Worm (Caenorhabditis elegans): ENCODE results near the gene cct-4.

cct-4 gene

DNA sequence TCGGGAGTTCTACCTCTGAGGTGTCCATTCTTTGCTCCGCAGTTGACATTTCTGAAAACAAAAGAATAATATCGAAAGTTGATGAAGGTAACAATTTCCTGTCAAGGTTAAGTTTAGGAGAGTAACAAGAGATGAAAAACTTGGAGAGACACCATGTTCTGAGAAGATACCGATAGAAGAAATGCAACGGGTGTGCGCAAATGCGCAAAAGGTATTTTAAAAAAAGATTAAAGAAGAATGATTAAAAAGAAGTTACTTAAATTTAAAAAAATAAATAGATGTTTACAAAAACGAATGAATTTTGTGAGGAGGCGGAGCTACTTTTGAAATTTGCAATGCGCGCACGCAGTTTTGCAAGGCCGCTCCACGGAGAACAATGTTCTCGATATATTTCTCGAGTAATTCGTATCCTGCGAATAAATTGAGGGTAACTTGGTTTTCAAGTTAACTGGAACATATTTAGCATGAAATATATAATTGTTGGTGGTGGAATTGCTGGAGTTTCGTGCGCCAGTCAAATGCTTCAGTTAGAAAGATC is 41.6 kb downstream of the cct-4 start, which contains the start of the genes ran-3 and C26D10.3 (continued):
- TF ChIP-seq eyg-1 (tag; optimal IDR thresholded peaks at IDR 0.05) (peak; percentile 35), pax-1 (tag; optimal IDR thresholded peaks at IDR 0.05) (peak; percentile 47), elt-2 (tag; optimal IDR thresholded peaks at IDR 0.05) (peak; percentile 67), sox-2 (GFP tag; IDR thresholded peaks at IDR 0.05) (0 out of 2 replicates have a peak, but pooled peaks have one; percentile 13), ahr-1 (tag; optimal IDR thresholded peaks at IDR 0.05) (peak; percentile 26), unc-55 (GFP tag; optimal IDR thresholded peaks at IDR 0.05) (no peak)

DNA sequence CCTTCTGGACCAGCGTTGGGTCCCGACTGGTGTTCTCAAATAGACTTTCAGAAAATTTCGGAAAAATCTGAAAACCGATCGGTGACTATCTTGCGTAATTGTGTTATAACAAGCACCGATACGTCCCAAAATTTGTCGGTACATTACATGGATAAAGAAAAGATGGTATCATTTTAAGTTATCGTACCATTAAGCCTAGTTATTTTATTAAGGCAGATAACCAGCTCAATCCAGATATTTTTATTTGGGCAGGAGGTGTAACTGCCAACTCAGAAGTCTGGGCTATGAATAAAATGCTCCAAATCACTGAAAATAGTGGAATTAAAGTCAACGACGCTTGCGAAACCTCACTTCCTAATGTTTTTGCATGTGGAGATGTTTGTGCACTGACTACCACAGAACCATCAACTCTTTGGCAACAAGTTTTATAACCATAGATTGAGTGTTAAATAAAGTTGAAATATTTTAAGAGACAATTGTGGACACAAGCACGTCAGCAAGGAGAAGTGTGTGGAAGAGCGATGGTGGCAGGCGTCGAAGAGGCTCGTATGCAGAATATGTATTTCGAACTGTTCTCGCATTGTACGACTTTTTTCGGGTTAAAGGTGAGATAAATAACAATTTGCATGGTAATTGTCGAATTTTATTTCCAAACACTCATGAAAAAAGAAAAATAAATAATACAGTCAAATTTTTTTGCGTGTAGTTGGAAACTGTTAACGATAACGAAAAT is 42.9 kb downstream of the cct-4 start:
- TF ChIP-seq nfya-1 (tag; optimal IDR thresholded peaks at IDR 0.05) (no peak), C38D4.7 (GFP tag; optimal IDR thresholded peaks at IDR 0.05) (no peak), ceh-30 (tag; optimal IDR thresholded peaks at IDR 0.05) (no peak), ceh-34 (tag; optimal IDR thresholded peaks at IDR 0.05) (no peak), T23F11.4 (GFP tag; optimal IDR thresholded peaks at IDR 0.05) (no peak), unc-86 (tag; optimal IDR thresholded peaks at IDR 0.05) (no peak), ceh-19 (GFP tag; optimal IDR thresholded peaks at IDR 0.05) (no peak)

DNA sequence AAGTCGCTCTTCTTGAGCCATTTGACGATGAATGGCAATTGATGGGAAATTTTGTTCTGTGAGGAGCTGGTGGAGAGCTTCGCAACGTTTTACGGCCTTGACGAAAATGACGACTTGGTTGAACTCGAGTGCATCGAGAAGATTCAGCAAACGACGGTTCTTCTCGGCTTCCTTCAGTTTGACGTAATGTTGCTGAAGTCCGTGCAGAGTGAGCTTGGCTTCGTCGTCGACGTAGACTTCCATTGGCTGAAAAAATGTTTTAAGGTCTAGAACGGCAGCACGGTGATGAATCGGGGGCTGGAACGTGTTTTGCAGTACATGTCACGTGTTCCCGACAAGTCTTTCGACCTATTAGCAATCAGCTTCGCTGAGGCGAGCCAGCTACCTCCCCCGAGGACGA is 44.0 kb downstream of the cct-4 start:
- TF ChIP-seq F13H6.1 (tag; optimal IDR thresholded peaks at IDR 0.05) (no peak), C08G9.2 (tag; optimal IDR thresholded peaks at IDR 0.05) (no peak), zip-5 (tag; optimal IDR thresholded peaks at IDR 0.05) (no peak), fkh-10 (GFP tag; optimal IDR thresholded peaks at IDR 0.05) (no peak), lin-11 (tag; optimal IDR thresholded peaks at IDR 0.05) (no peak)

DNA sequence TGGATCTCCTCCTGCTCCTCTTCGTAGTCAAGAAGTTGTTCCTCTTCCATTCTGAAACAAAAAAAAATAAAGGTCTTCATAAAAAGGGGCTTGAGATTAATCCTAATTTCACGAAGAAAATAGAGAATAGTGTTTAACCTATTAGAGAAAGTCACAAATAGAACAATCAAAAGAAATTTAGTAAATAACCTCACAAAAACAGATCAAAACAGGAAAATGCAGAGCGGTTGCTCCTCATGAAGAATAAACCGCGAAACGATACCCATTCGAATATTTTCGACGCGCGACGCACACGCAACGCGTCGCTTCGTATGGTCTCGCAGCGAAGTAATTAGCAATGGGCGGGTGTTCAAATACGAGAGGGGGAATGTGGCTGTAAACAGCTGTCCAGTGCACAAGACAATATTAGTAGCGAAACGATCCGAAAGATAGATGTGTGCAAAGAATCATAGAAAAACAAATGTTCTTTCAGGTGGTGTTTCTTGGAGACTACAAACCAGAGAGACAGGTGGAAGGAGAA is 45.4 kb downstream of the cct-4 start, which contains the start of gene hel-1:
Gene hel-1, minus strand, starts transcription at position 51 of the 520 bp plus-strand sequence.
- TF ChIP-seq pha-2 (tag; optimal IDR thresholded peaks at IDR 0.05) (peak; percentile 39), ceh-19 (GFP tag; optimal IDR thresholded peaks at IDR 0.05) (peak; percentile 10), madf-2 (tag; optimal IDR thresholded peaks at IDR 0.05) (peak; percentile 30), ceh-34 (tag; optimal IDR thresholded peaks at IDR 0.05) (peak; percentile 71), ceh-2 (tag; optimal IDR thresholded peaks at IDR 0.05) (peak; percentile 56), ets-4 (tag; optimal IDR thresholded peaks at IDR 0.05) (peak; percentile 29), C08G9.2 (tag; optimal IDR thresholded peaks at IDR 0.05) (peak; percentile 3), odd-2 (tag; optimal IDR thresholded peaks at IDR 0.05) (no peak), T23F11.4 (GFP tag; optimal IDR thresholded peaks at IDR 0.05) (peak; percentile 16), nfya-1 (tag; optimal IDR thresholded peaks at IDR 0.05) (peak; percentile 68), unc-42 (tag; optimal IDR thresholded peaks at IDR 0.05) (peak; percentile 88), ceh-18 (tag; optimal IDR thresholded peaks at IDR 0.05) (peak; percentile 90), zip-5 (tag; optimal IDR thresholded peaks at IDR 0.05) (no peak), sox-2 (GFP tag; IDR thresholded peaks at IDR 0.05) (no peak), sdc-2 (tag; optimal IDR thresholded peaks at IDR 0.05) (peak; percentile 47), tbx-2 (tag; optimal IDR thresholded peaks at IDR 0.05) (peak; percentile 75), ama-1 (optimal IDR thresholded peaks at IDR 0.05) (no peak), ceh-6 (GFP tag; optimal IDR thresholded peaks at IDR 0.05) (peak; percentile 15), ref-2 (tag; optimal IDR thresholded peaks at IDR 0.05) (peak; percentile 71), C38D4.7 (GFP tag; optimal IDR thresholded peaks at IDR 0.05) (no peak), ztf-16 (tag; optimal IDR thresholded peaks at IDR 0.05) (peak; percentile 10), ceh-30 (tag; optimal IDR thresholded peaks at IDR 0.05) (peak; percentile 25), hlh-8 (tag; optimal IDR thresholded peaks at IDR 0.05) (peak; percentile 39), ceh-31 (tag; optimal IDR thresholded peaks at IDR 0.05) (peak; percentile 90), dve-1 (tag; optimal IDR thresholded peaks at IDR 0.05) (peak; percentile 51), rnt-1 (tag; optimal IDR thresholded peaks at IDR 0.05) (peak; percentile 89), mec-3 (tag; optimal IDR thresholded peaks at IDR 0.05; ENCODE audit: borderline replicate concordance) (no peak), nhr-11 (tag; optimal IDR thresholded peaks at IDR 0.05) (no peak), pros-1 (tag; optimal IDR thresholded peaks at IDR 0.05) (no peak)
